Fruit fly (Drosophila melanogaster): Measurements from ENCODE around the gene wor.

- TF ChIP-seq CG9705 (GFP tag; optimal IDR thresholded peaks at IDR 0.05) (no peak), OdsH (GFP tag; optimal IDR thresholded peaks at IDR 0.05) (no peak), dmrt93B (GFP tag; optimal IDR thresholded peaks at IDR 0.05) (no peak)
Observed at dm6 chr2L:15422501-15422900, 2.9 kb downstream of the wor start.

Data from whole organism, wandering third instar larva.